Fruit fly (Drosophila melanogaster) whole organism, prepupa: ENCODE data around the gene Cdc14.

Experiments
- CG11294 ChIP-seq: fragments of 200-800 bp; sonication (Bioruptor generic); IDR thresholded peaks from 2 replicates; pipeline ENCODE4 v1.3.6; 2022; ENCODE audit warnings: missing biosample characterization, missing genetic modification characterization
- CG11762 ChIP-seq: fragments of 200-800 bp; sonication (Bioruptor generic); optimal IDR thresholded peaks from 3 replicates; lab custom pipeline; 2016; ENCODE audit warnings: missing biosample characterization, missing genetic modification characterization; ENCODE audit not compliant: insufficient read depth
- CG15336 ChIP-seq: fragments of 200-800 bp; sonication (Bioruptor generic); IDR thresholded peaks from 2 replicates; pipeline ENCODE4 v1.3.6; 2022; ENCODE audit warnings: missing biosample characterization, missing genetic modification characterization
- CG16779 ChIP-seq: fragments of 200-800 bp; sonication (Bioruptor generic); optimal IDR thresholded peaks from 3 replicates; lab custom pipeline; 2017; ENCODE audit warnings: missing biosample characterization, mild to moderate bottlenecking, missing genetic modification characterization
- CG3032 ChIP-seq: fragments of 200-800 bp; optimal IDR thresholded peaks from 2 replicates; lab custom pipeline; 2019; ENCODE audit warnings: missing biosample characterization, mild to moderate bottlenecking, missing genetic modification characterization, moderate library complexity
- CG31627 ChIP-seq: fragments of 200-800 bp; sonication (Bioruptor generic); optimal IDR thresholded peaks from 3 replicates; lab custom pipeline; 2016; ENCODE audit warnings: missing biosample characterization, missing genetic modification characterization
- CG6163 ChIP-seq: fragments of 200-800 bp; sonication (Bioruptor generic); IDR thresholded peaks from 3 replicates; pipeline ENCODE4 v1.3.6; 2022; ENCODE audit warnings: missing biosample characterization, missing genetic modification characterization
- CG6276 ChIP-seq: fragments of 200-800 bp; sonication (Bioruptor generic); optimal IDR thresholded peaks from 2 replicates; lab custom pipeline; 2017; ENCODE audit warnings: missing biosample characterization, mild to moderate bottlenecking, missing genetic modification characterization
- CG6808 ChIP-seq: fragments of 200-800 bp; sonication (Bioruptor generic); optimal IDR thresholded peaks from 3 replicates; lab custom pipeline; 2017; ENCODE audit warnings: missing biosample characterization, missing genetic modification characterization, mild to moderate bottlenecking, moderate library complexity, missing genetic modification reagents
- CG6854 ChIP-seq: fragments of 200-800 bp; sonication (Bioruptor generic); optimal IDR thresholded peaks from 2 replicates; lab custom pipeline; 2017; ENCODE audit warnings: missing biosample characterization, mild to moderate bottlenecking, missing genetic modification characterization
- CG7368 ChIP-seq: fragments of 200-800 bp; sonication (Bioruptor generic); optimal IDR thresholded peaks from 3 replicates; lab custom pipeline; 2016; ENCODE audit warnings: missing biosample characterization, missing genetic modification characterization
- CG9139 ChIP-seq: fragments of 200-800 bp; sonication (Bioruptor generic); optimal IDR thresholded peaks from 3 replicates; lab custom pipeline; 2017; ENCODE audit warnings: missing biosample characterization, mild to moderate bottlenecking, missing genetic modification characterization
- Eip75B ChIP-seq: fragments of 200-800 bp; sonication (Bioruptor generic); optimal IDR thresholded peaks from 3 replicates; lab custom pipeline; 2016; ENCODE audit warnings: missing biosample characterization, missing genetic modification characterization
- Eip78C ChIP-seq: fragments of 200-800 bp; sonication (Bioruptor generic); peaks from one replicate; lab custom pipeline; 2016; ENCODE audit warnings: missing biosample characterization, missing genetic modification characterization
- Eip93F ChIP-seq: fragments of 200-800 bp; sonication (Bioruptor generic); optimal IDR thresholded peaks from 2 replicates; lab custom pipeline; 2016; ENCODE audit warnings: missing biosample characterization, mild to moderate bottlenecking, missing genetic modification characterization
- Ets96B ChIP-seq: fragments of 200-800 bp; optimal IDR thresholded peaks from 2 replicates; lab custom pipeline; 2019; ENCODE audit warnings: missing biosample characterization, mild to moderate bottlenecking, missing genetic modification characterization, moderate library complexity
- Gug ChIP-seq: fragments of 200-800 bp; sonication (Bioruptor generic); IDR thresholded peaks from 2 replicates; pipeline ENCODE4 v1.3.6; 2022; ENCODE audit warnings: missing biosample characterization, missing genetic modification characterization
- Met ChIP-seq: fragments of 200-800 bp; sonication (Bioruptor generic); optimal IDR thresholded peaks from 3 replicates; lab custom pipeline; 2016; ENCODE audit warnings: missing biosample characterization, missing genetic modification characterization
- Smox ChIP-seq: fragments of 200-800 bp; sonication (Bioruptor generic); optimal IDR thresholded peaks from 3 replicates; lab custom pipeline; 2016; ENCODE audit warnings: missing biosample characterization, missing genetic modification characterization
- acj6 ChIP-seq: fragments of 200-800 bp; sonication (Bioruptor generic); optimal IDR thresholded peaks from 3 replicates; lab custom pipeline; 2016; ENCODE audit warnings: missing biosample characterization, missing genetic modification characterization
- cyc ChIP-seq: fragments of 200-800 bp; sonication (Bioruptor generic); optimal IDR thresholded peaks from 3 replicates; lab custom pipeline; 2016; ENCODE audit warnings: missing biosample characterization, missing genetic modification characterization
- dac ChIP-seq: fragments of 200-800 bp; sonication (Bioruptor generic); optimal IDR thresholded peaks from 2 replicates; lab custom pipeline; 2017; ENCODE audit warnings: missing biosample characterization, mild to moderate bottlenecking, missing genetic modification characterization
- dsx ChIP-seq: fragments of 200-800 bp; optimal IDR thresholded peaks from 3 replicates; lab custom pipeline; 2019; ENCODE audit warnings: missing biosample characterization, mild to moderate bottlenecking, missing genetic modification characterization, moderate library complexity; ENCODE audit not compliant: poor library complexity, severe bottlenecking
- eg ChIP-seq: fragments of 200-800 bp; sonication (Bioruptor generic); IDR thresholded peaks from 3 replicates; pipeline ENCODE4 v1.3.6; 2022; ENCODE audit warnings: missing biosample characterization, missing genetic modification characterization
- fkh ChIP-seq: fragments of 200-800 bp; sonication (Bioruptor generic); optimal IDR thresholded peaks from 3 replicates; lab custom pipeline; 2017; ENCODE audit warnings: missing biosample characterization, mild to moderate bottlenecking, missing genetic modification characterization, moderate library complexity
- lz ChIP-seq: fragments of 200-800 bp; sonication (Bioruptor generic); optimal IDR thresholded peaks from 3 replicates; lab custom pipeline; 2016; ENCODE audit warnings: missing biosample characterization, missing genetic modification characterization
- net ChIP-seq: fragments of 200-800 bp; sonication (Bioruptor generic); optimal IDR thresholded peaks from 3 replicates; lab custom pipeline; 2016; ENCODE audit warnings: missing biosample characterization, missing genetic modification characterization
- salr ChIP-seq, 2 experiments: fragments of 200-800 bp; sonication (Bioruptor generic); optimal IDR thresholded peaks; 3 replicates each; lab custom pipeline; 2016 to 2018; ENCODE audit warnings: missing biosample characterization in 2 of 2, missing genetic modification characterization in 2 of 2, mild to moderate bottlenecking in 1 of 2
- spab ChIP-seq: fragments of 200-800 bp; sonication (Bioruptor generic); optimal IDR thresholded peaks from 2 replicates; lab custom pipeline; 2017; ENCODE audit warnings: missing biosample characterization, mild to moderate bottlenecking, missing genetic modification characterization, missing genetic modification reagents
- ss ChIP-seq, 2 experiments: fragments of 200-800 bp; sonication (Bioruptor generic); optimal IDR thresholded peaks; 2 replicates in 1 of 2; 3 replicates in 1 of 2; lab custom pipeline; 2017 to 2018; ENCODE audit warnings: mild to moderate bottlenecking in 2 of 2, missing biosample characterization in 2 of 2, missing genetic modification characterization in 2 of 2, moderate library complexity in 1 of 2
- svp ChIP-seq: fragments of 200-800 bp; sonication (Bioruptor generic); peaks from one replicate; lab custom pipeline; 2016; ENCODE audit warnings: missing biosample characterization, missing genetic modification characterization
- vri ChIP-seq: fragments of 200-800 bp; sonication (Bioruptor generic); optimal IDR thresholded peaks from 3 replicates; lab custom pipeline; 2016; ENCODE audit warnings: missing biosample characterization, mild to moderate bottlenecking, missing genetic modification characterization

Cdc14 gene

DNA sequence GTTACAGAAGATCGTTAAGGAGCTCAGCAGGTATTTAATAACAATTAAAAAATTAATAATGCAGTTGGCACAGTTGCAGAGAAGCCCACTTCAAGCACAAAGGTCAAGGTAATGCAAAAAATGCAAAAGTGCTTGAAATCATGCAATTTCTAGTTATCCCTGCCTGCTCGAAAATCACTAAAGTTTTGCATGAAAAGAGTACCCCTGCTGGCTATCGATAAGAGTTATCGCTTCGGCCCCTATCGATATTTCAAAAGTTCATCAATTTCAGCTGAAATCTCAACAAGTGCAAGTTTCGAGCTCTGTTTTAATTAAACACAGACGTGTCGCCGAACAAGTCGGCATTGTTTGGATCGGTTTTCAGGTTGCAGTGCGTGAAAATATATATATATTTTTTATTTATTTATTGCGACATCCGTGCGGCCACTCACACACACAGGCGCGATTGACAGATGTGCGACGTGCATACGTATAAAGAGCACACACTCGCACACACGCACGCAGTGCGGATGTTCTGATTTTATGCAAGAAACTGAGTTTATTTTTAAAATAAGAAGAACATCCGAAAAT, 10.9 kb upstream of the Cdc14 start (continued):
- TF ChIP-seq Eip93F (GFP tag; lab: Kevin White, UChicago), result peak; percentile 77
- TF ChIP-seq Smox (GFP tag; lab: Kevin White, UChicago), result no peak
- peak; percentile 64 for TF ChIP-seq CG6854
- TF ChIP-seq CG16779 (tag; lab: Kevin White, UChicago), result no peak
- TF ChIP-seq CG7368 (GFP tag; lab: Kevin White, UChicago), result no peak
- TF ChIP-seq ss (GFP tag; optimal IDR thresholded peaks at IDR 0.05; lab: Kevin White, UChicago), result peak; percentile 36 to 63
- no peak for TF ChIP-seq CG11762 (GFP tag; lab: Kevin White, UChicago)
- peak; percentile 9 for TF ChIP-seq CG3032 (tag; lab: Kevin White, UChicago)
- TF ChIP-seq svp (GFP tag; lab: Kevin White, UChicago), result peak; percentile 89
- TF ChIP-seq lz (GFP tag; lab: Kevin White, UChicago), result peak; percentile 63
- TF ChIP-seq eg (GFP tag; lab: Robert Waterston, UW), result peak; percentile 57; the same call in 1 of the 3 replicates
- no peak for TF ChIP-seq CG6276
- TF ChIP-seq Ets96B, result peak; percentile 10
- TF ChIP-seq cyc (GFP tag; lab: Kevin White, UChicago), result peak; percentile 59
- TF ChIP-seq salr (GFP tag; optimal IDR thresholded peaks at IDR 0.05; lab: Kevin White, UChicago), result no peak
- peak; percentile 48 for TF ChIP-seq net (GFP tag; lab: Kevin White, UChicago)
- TF ChIP-seq CG9139, result no peak
- peak; percentile 10 for TF ChIP-seq Eip75B (GFP tag; lab: Kevin White, UChicago)
- peak; percentile 25 for TF ChIP-seq fkh (GFP tag; lab: Kevin White, UChicago)

- no peak for TF ChIP-seq CG16779 (tag; lab: Kevin White, UChicago)
- TF ChIP-seq net (GFP tag; lab: Kevin White, UChicago), result no peak
- no peak for TF ChIP-seq CG6163 (GFP tag; lab: Robert Waterston, UW)
- no peak for TF ChIP-seq Met (GFP tag; lab: Kevin White, UChicago)
- no peak for TF ChIP-seq Gug (GFP tag; lab: Robert Waterston, UW)
- no peak for TF ChIP-seq CG15336 (GFP tag; lab: Robert Waterston, UW)
- TF ChIP-seq CG31627 (GFP tag; lab: Kevin White, UChicago), result no peak
- TF ChIP-seq acj6 (GFP tag; lab: Kevin White, UChicago), result no peak
Measured at dm6 chr2L:7820851-7821250, 10.3 kb upstream of the Cdc14 start, which contains the start of gene CG7115. Gene CG7115, plus strand, starts transcription at chr2L:7821151.

- TF ChIP-seq spab (GFP tag; lab: Kevin White, UChicago) (no peak), vri (GFP tag; lab: Kevin White, UChicago) (peak; percentile 11)
Measured at dm6 chr2L:7820408-7820807, 9.9 kb upstream of the Cdc14 start.

dm6 chr2L:7813357-7813756, 2.9 kb upstream of the Cdc14 start:
- TF ChIP-seq fkh (GFP tag; lab: Kevin White, UChicago) (peak; percentile 99), CG6808 (peak; percentile 32), Eip78C (GFP tag; lab: Kevin White, UChicago) (peak; percentile 72), dac (GFP tag; lab: Kevin White, UChicago) (no peak), ss (GFP tag; optimal IDR thresholded peaks at IDR 0.05; lab: Kevin White, UChicago) (peak in 1 of 2 experiments; percentile 44), eg (GFP tag; lab: Robert Waterston, UW) (no peak), CG11294 (no peak), acj6 (GFP tag; lab: Kevin White, UChicago) (no peak), dsx (GFP tag; lab: Kevin White, UChicago) (peak; percentile 18), CG6163 (GFP tag; lab: Robert Waterston, UW) (no peak)
